Worm (Caenorhabditis elegans) whole organism, midembryonic: Measurements from ENCODE around the gene F08A7.1.

Experiments used
- T22C8.4 ChIP-seq: fragments of 200-800 bp; sonication (Bioruptor generic); IDR thresholded peaks from 2 replicates; pipeline ENCODE4 v1.3.6; 2022; ENCODE audit warnings: missing genetic modification characterization, missing compliant biosample characterization
- cog-1 ChIP-seq: sonication (generic microtip); optimal IDR thresholded peaks from 2 replicates; lab custom pipeline; 2016; ENCODE audit warnings: missing genetic modification characterization, missing compliant biosample characterization
- flt-1 ChIP-seq: fragments of 200-800 bp; sonication (Bioruptor generic); IDR thresholded peaks from 2 replicates; pipeline ENCODE4 v1.3.6; 2022; ENCODE audit warnings: missing genetic modification characterization, missing compliant biosample characterization
- klf-2 ChIP-seq: fragments of 200-800 bp; sonication (Bioruptor generic); conservative IDR thresholded peaks from 2 replicates; pipeline ENCODE4 v1.3.6; 2022; ENCODE audit warnings: missing genetic modification reagents, missing genetic modification characterization, missing compliant biosample characterization
- med-1 ChIP-seq: sonication (generic microtip); optimal IDR thresholded peaks from 2 replicates; lab custom pipeline; 2017; ENCODE audit warnings: missing genetic modification characterization, mild to moderate bottlenecking, missing compliant biosample characterization, antibody characterized with exemption, missing genetic modification reagents; ENCODE audit not compliant: insufficient read depth
- ref-1 ChIP-seq: fragments of 200-800 bp; sonication (Bioruptor generic); conservative IDR thresholded peaks from 2 replicates; pipeline ENCODE4 v1.3.6; 2022; ENCODE audit warnings: missing genetic modification reagents, missing genetic modification characterization, missing compliant biosample characterization
- tab-1 ChIP-seq: fragments of 200-800 bp; sonication (Bioruptor generic); IDR thresholded peaks from 2 replicates; pipeline ENCODE4 v1.3.6; 2022; ENCODE audit warnings: missing genetic modification characterization, missing compliant biosample characterization
- ztf-23 ChIP-seq: fragments of 200-800 bp; sonication (Bioruptor generic); IDR thresholded peaks from 2 replicates; pipeline ENCODE4 v1.3.6; 2022; ENCODE audit warnings: missing genetic modification reagents, missing genetic modification characterization, missing compliant biosample characterization
- ztf-29 ChIP-seq: fragments of 200-800 bp; sonication (Bioruptor generic); IDR thresholded peaks from 2 replicates; pipeline ENCODE4 v1.3.6; 2022; ENCODE audit warnings: missing genetic modification reagents, missing genetic modification characterization, missing compliant biosample characterization

The F08A7.1 gene

DNA sequence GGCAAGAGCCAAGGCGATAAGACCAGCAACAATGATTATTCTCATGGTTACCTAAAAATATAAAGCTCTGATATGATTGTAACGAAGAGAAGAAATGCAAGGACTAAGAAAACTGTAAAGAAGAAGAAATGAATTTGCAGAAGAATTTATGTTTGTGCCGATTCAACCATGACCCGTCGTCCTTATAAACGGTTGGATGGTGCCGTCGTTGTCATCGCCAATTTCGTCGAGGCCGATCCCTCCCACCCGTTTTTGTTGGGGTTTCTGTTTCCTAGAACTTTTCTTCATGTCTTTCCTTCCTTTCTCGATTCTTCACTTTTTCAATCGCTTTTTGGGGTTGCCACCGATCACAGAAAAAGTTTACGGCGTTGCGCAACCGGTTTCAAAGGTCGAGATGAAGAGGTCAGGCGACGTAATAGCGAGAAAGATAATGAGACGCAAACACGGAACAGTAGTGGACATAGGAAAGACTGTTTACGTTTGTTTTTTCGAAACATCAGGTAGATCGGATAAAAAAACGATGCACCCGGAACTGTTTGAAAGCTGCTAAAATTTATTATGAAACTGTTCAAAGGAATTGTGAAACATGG, 31.6 kb downstream of the F08A7.1 start, which contains the start of gene epic-1:
epic-1 (minus strand) TSS at position 51 of the 590 bp plus-strand sequence.
- no peak for TF ChIP-seq flt-1 (GFP tag; lab: Robert Waterston, UW)
- no peak for TF ChIP-seq cog-1 (tag; lab: Kevin White, UChicago)
- TF ChIP-seq med-1 = no peak
- no peak for TF ChIP-seq ztf-23
- TF ChIP-seq tab-1 (GFP tag; lab: Robert Waterston, UW) = no peak
- TF ChIP-seq T22C8.4 = no peak
- TF ChIP-seq ref-1 (GFP tag; lab: Robert Waterston, UW) = no peak
- no peak for TF ChIP-seq ztf-29 (GFP tag; lab: Robert Waterston, UW)
- TF ChIP-seq klf-2 (GFP tag; lab: Robert Waterston, UW) = no peak

ce11 chrIV:17473034-17473433, 32.6 kb downstream of the F08A7.1 start, which contains the start of gene gba-3:
TSS of gene gba-3 (plus strand) at chrIV:17473334.
- TF ChIP-seq med-1 = no peak
- no peak for TF ChIP-seq cog-1 (tag; lab: Kevin White, UChicago)
- TF ChIP-seq T22C8.4 = no peak
- TF ChIP-seq klf-2 (GFP tag; lab: Robert Waterston, UW) = no peak
- no peak for TF ChIP-seq tab-1 (GFP tag; lab: Robert Waterston, UW)
- TF ChIP-seq ref-1 (GFP tag; lab: Robert Waterston, UW) = no peak
- TF ChIP-seq ztf-23 = no peak
- no peak for TF ChIP-seq ztf-29 (GFP tag; lab: Robert Waterston, UW)
- no peak for TF ChIP-seq flt-1 (GFP tag; lab: Robert Waterston, UW)

ce11 chrIV:17474047-17474446, 33.6 kb downstream of the F08A7.1 start:
- no peak for TF ChIP-seq ref-1 (GFP tag; lab: Robert Waterston, UW)

- TF ChIP-seq flt-1 (GFP tag; lab: Robert Waterston, UW) (no peak), klf-2 (GFP tag; lab: Robert Waterston, UW) (no peak), tab-1 (GFP tag; lab: Robert Waterston, UW) (no peak), ztf-29 (GFP tag; lab: Robert Waterston, UW) (no peak), med-1 (no peak), T22C8.4 (no peak)
Observed at ce11 chrIV:17475242-17475641, 34.8 kb downstream of the F08A7.1 start, which contains the start of gene F11E6.9. TSS of gene F11E6.9 (minus strand) at chrIV:17475342.

- no peak for TF ChIP-seq med-1
- TF ChIP-seq ref-1 (GFP tag; lab: Robert Waterston, UW) = no peak
- no peak for TF ChIP-seq T22C8.4
- TF ChIP-seq ztf-23 = no peak
- no peak for TF ChIP-seq klf-2 (GFP tag; lab: Robert Waterston, UW)
Observed at ce11 chrIV:17475743-17476142, 35.3 kb downstream of the F08A7.1 start, which contains the start of gene grl-24. TSS of gene grl-24 (minus strand) at chrIV:17475843.

- TF ChIP-seq med-1 = no peak
- no peak for TF ChIP-seq ref-1 (GFP tag; lab: Robert Waterston, UW)
- no peak for TF ChIP-seq flt-1 (GFP tag; lab: Robert Waterston, UW)
- no peak for TF ChIP-seq T22C8.4
- TF ChIP-seq klf-2 (GFP tag; lab: Robert Waterston, UW) = no peak
- no peak for TF ChIP-seq ztf-23
- TF ChIP-seq ztf-29 (GFP tag; lab: Robert Waterston, UW) = no peak
- no peak for TF ChIP-seq tab-1 (GFP tag; lab: Robert Waterston, UW)
- TF ChIP-seq cog-1 (tag; lab: Kevin White, UChicago) = no peak
Observed at ce11 chrIV:17483230-17483629, 42.8 kb downstream of the F08A7.1 start, which contains the start of gene rabr-2. TSS of gene rabr-2 (minus strand) at chrIV:17483330.

DNA sequence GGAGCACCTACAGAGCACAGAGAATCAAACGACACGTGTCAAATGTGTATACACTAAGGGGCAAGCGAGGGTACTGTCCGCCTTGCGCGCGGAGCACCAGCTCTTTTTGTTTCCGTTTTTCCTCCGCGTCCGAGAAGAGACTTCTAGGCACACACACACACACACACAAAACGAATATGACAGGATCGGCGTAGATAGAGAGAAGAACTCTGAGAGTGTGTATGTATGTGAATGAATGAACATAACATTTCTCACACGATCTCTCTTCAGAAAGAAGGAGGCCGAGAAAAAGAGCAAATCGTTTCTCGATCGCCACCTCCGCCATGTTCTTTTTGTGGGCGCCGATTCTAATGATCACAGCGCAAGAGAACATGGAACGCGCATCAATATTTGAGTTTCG, 50.3 kb downstream of the F08A7.1 start, which contains the start of gene nas-6:
nas-6 (minus strand) TSS at position 101 of the 400 bp plus-strand sequence.
- TF ChIP-seq klf-2 (GFP tag; lab: Robert Waterston, UW) = no peak
- no peak for TF ChIP-seq ztf-23
- TF ChIP-seq ref-1 (GFP tag; lab: Robert Waterston, UW) = no peak
- no peak for TF ChIP-seq ztf-29 (GFP tag; lab: Robert Waterston, UW)
- no peak for TF ChIP-seq tab-1 (GFP tag; lab: Robert Waterston, UW)
- no peak for TF ChIP-seq cog-1 (tag; lab: Kevin White, UChicago)
- TF ChIP-seq flt-1 (GFP tag; lab: Robert Waterston, UW) = no peak
- no peak for TF ChIP-seq T22C8.4
- no peak for TF ChIP-seq med-1
